Fruit fly (Drosophila melanogaster) whole organism, embryonic: ENCODE data around the gene CG6005.

ENCODE experiments used
- B-H2 ChIP-seq: fragments of 200-800 bp; sonication (Bioruptor generic); optimal IDR thresholded peaks from 2 replicates; lab custom pipeline; 2018; ENCODE audit warnings: missing biosample characterization, mild to moderate bottlenecking, missing genetic modification characterization
- Bgb ChIP-seq: fragments of 200-800 bp; sonication (Bioruptor generic); IDR thresholded peaks from 2 replicates; pipeline ENCODE4 v1.3.6; 2022; ENCODE audit warnings: missing biosample characterization, missing genetic modification characterization; ENCODE audit not compliant: partially characterized antibody
- BtbVII ChIP-seq: fragments of 200-800 bp; sonication (Bioruptor generic); optimal IDR thresholded peaks from 3 replicates; lab custom pipeline; 2017; ENCODE audit warnings: missing biosample characterization, mild to moderate bottlenecking, missing genetic modification characterization
- C15 ChIP-seq: fragments of 200-800 bp; sonication (Bioruptor generic); IDR thresholded peaks from 3 replicates; pipeline ENCODE4 v1.3.6; 2022; ENCODE audit warnings: missing biosample characterization, missing genetic modification characterization
- CG10321 ChIP-seq: fragments of 200-800 bp; sonication (Bioruptor generic); IDR thresholded peaks from 2 replicates; pipeline ENCODE4 v1.3.6; 2022; ENCODE audit warnings: missing biosample characterization, missing genetic modification characterization
- CG10979 ChIP-seq: fragments of 200-800 bp; sonication (Bioruptor generic); optimal IDR thresholded peaks from 2 replicates; lab custom pipeline; 2018; ENCODE audit warnings: missing biosample characterization, mild to moderate bottlenecking, missing genetic modification characterization, moderate library complexity
- CG14441 ChIP-seq: fragments of 200-800 bp; sonication (Bioruptor generic); IDR thresholded peaks from 2 replicates; pipeline ENCODE4 v1.3.6; 2022; ENCODE audit warnings: missing biosample characterization, missing genetic modification characterization
- CG15073 ChIP-seq: fragments of 200-800 bp; sonication (Bioruptor generic); optimal IDR thresholded peaks from 2 replicates; lab custom pipeline; 2016; ENCODE audit warnings: missing biosample characterization, missing genetic modification characterization
- CG17328 ChIP-seq: fragments of 200-800 bp; sonication (Bioruptor generic); IDR thresholded peaks from 2 replicates; pipeline ENCODE4 v1.3.6; 2022; ENCODE audit warnings: missing biosample characterization, missing genetic modification characterization
- CG17612 ChIP-seq: fragments of 200-800 bp; sonication (Bioruptor generic); IDR thresholded peaks from 2 replicates; pipeline ENCODE4 v1.3.6; 2022; ENCODE audit warnings: missing biosample characterization, missing genetic modification characterization
- CG17912 ChIP-seq: fragments of 200-800 bp; sonication (Bioruptor generic); optimal IDR thresholded peaks from 2 replicates; lab custom pipeline; 2018; ENCODE audit warnings: missing biosample characterization, mild to moderate bottlenecking, missing genetic modification characterization
- CG18599 ChIP-seq: fragments of 200-800 bp; sonication (Bioruptor generic); optimal IDR thresholded peaks from 3 replicates; lab custom pipeline; 2017; ENCODE audit warnings: missing biosample characterization, missing genetic modification characterization, mild to moderate bottlenecking, moderate library complexity, missing genetic modification reagents
- CG18619 ChIP-seq: fragments of 200-800 bp; sonication (Bioruptor generic); optimal IDR thresholded peaks from 3 replicates; lab custom pipeline; 2017; ENCODE audit warnings: missing biosample characterization, mild to moderate bottlenecking, missing genetic modification characterization
- CG3281 ChIP-seq: fragments of 200-800 bp; sonication (Bioruptor generic); optimal IDR thresholded peaks from 3 replicates; lab custom pipeline; 2017; ENCODE audit warnings: missing biosample characterization, mild to moderate bottlenecking, missing genetic modification characterization
- CG3407 ChIP-seq: fragments of 200-800 bp; sonication (Bioruptor generic); optimal IDR thresholded peaks from 2 replicates; lab custom pipeline; 2018; ENCODE audit warnings: missing biosample characterization, mild to moderate bottlenecking, missing genetic modification characterization
- CG34376 ChIP-seq: fragments of 200-800 bp; sonication (Bioruptor generic); optimal IDR thresholded peaks from 2 replicates; lab custom pipeline; 2018; ENCODE audit warnings: missing biosample characterization, mild to moderate bottlenecking, missing genetic modification characterization
- CG34422 ChIP-seq: fragments of 200-800 bp; sonication (Bioruptor generic); IDR thresholded peaks from 3 replicates; pipeline ENCODE4 v1.3.6; 2022; ENCODE audit warnings: missing biosample characterization, missing genetic modification characterization
- CG5245 ChIP-seq: fragments of 200-800 bp; sonication (Bioruptor generic); optimal IDR thresholded peaks from 3 replicates; lab custom pipeline; 2016; ENCODE audit warnings: missing biosample characterization, missing genetic modification characterization
- CG6175 ChIP-seq: fragments of 200-800 bp; sonication (Bioruptor generic); IDR thresholded peaks from 3 replicates; pipeline ENCODE4 v1.3.6; 2022; ENCODE audit warnings: missing biosample characterization, missing genetic modification characterization
- CG7745 ChIP-seq: fragments of 200-800 bp; sonication (Bioruptor generic); optimal IDR thresholded peaks from 2 replicates; lab custom pipeline; 2018; ENCODE audit warnings: missing biosample characterization, mild to moderate bottlenecking, missing genetic modification characterization, moderate library complexity
- Dad ChIP-seq: fragments of 200-800 bp; sonication (Bioruptor generic); optimal IDR thresholded peaks from 3 replicates; lab custom pipeline; 2016; ENCODE audit warnings: missing biosample characterization, missing genetic modification characterization
- E2f2 ChIP-seq: fragments of 200-800 bp; sonication (Bioruptor generic); IDR thresholded peaks from 2 replicates; pipeline ENCODE4 v1.3.6; 2022; ENCODE audit warnings: missing biosample characterization, missing genetic modification characterization
- Elba2 ChIP-seq: fragments of 200-800 bp; sonication (Bioruptor generic); optimal IDR thresholded peaks from 3 replicates; lab custom pipeline; 2016; ENCODE audit warnings: missing biosample characterization, missing genetic modification characterization
- GATAe ChIP-seq: fragments of 200-800 bp; sonication (Bioruptor generic); conservative IDR thresholded peaks from 2 replicates; pipeline ENCODE4 v1.3.6; 2022; ENCODE audit warnings: missing biosample characterization, missing genetic modification characterization
- Gug ChIP-seq: fragments of 200-800 bp; sonication (Bioruptor generic); IDR thresholded peaks from 4 replicates; pipeline ENCODE4 v1.3.6; 2022; ENCODE audit warnings: missing biosample characterization, missing genetic modification characterization
- HLH4C ChIP-seq: fragments of 200-800 bp; sonication (Bioruptor generic); IDR thresholded peaks from 3 replicates; pipeline ENCODE4 v1.3.6; 2022; ENCODE audit warnings: missing biosample characterization, missing genetic modification characterization; ENCODE audit not compliant: partially characterized antibody
- NK7.1 ChIP-seq: fragments of 200-800 bp; sonication (Bioruptor generic); optimal IDR thresholded peaks from 3 replicates; lab custom pipeline; 2016; ENCODE audit warnings: missing biosample characterization, missing genetic modification characterization
- Opbp ChIP-seq: fragments of 200-800 bp; sonication (Bioruptor generic); IDR thresholded peaks from 3 replicates; pipeline ENCODE4 v1.3.6; 2022; ENCODE audit warnings: missing biosample characterization, missing genetic modification characterization; ENCODE audit not compliant: partially characterized antibody
- aop ChIP-seq: fragments of 200-800 bp; sonication (Bioruptor generic); IDR thresholded peaks from 2 replicates; pipeline ENCODE4 v1.3.6; 2022; ENCODE audit warnings: missing biosample characterization, missing genetic modification characterization
- bab2 ChIP-seq: fragments of 200-800 bp; sonication (Bioruptor generic); optimal IDR thresholded peaks from 2 replicates; lab custom pipeline; 2016; ENCODE audit warnings: missing biosample characterization, missing genetic modification characterization
- btn ChIP-seq: fragments of 200-800 bp; sonication (Bioruptor generic); optimal IDR thresholded peaks from 2 replicates; lab custom pipeline; 2016; ENCODE audit warnings: missing biosample characterization, missing genetic modification characterization
- chn ChIP-seq: fragments of 200-800 bp; sonication (Bioruptor generic); optimal IDR thresholded peaks from 2 replicates; lab custom pipeline; 2016; ENCODE audit warnings: missing biosample characterization, missing genetic modification characterization
- crp ChIP-seq, 2 experiments: fragments of 200-800 bp; sonication (Bioruptor generic); optimal IDR thresholded peaks; 2 replicates in 1 of 2; 3 replicates in 1 of 2; lab custom pipeline; 2017; ENCODE audit warnings: missing biosample characterization in 2 of 2, missing genetic modification characterization in 2 of 2, mild to moderate bottlenecking in 1 of 2, moderate library complexity in 1 of 2
- da ChIP-seq: fragments of 200-800 bp; sonication (Bioruptor generic); optimal IDR thresholded peaks from 2 replicates; lab custom pipeline; 2016; ENCODE audit warnings: missing biosample characterization, missing genetic modification characterization
- dm ChIP-seq: fragments of 200-800 bp; sonication (Bioruptor generic); optimal IDR thresholded peaks from 3 replicates; lab custom pipeline; 2016; ENCODE audit warnings: missing biosample characterization, missing genetic modification characterization
- dpn ChIP-seq, 2 experiments: fragments of 200-800 bp; sonication (Bioruptor generic); optimal IDR thresholded peaks; 3 replicates each; lab custom pipeline; 2016; ENCODE audit warnings: missing biosample characterization in 2 of 2, missing genetic modification characterization in 2 of 2
- ems ChIP-seq: fragments of 200-800 bp; sonication (Bioruptor generic); optimal IDR thresholded peaks from 3 replicates; lab custom pipeline; 2016; ENCODE audit warnings: missing biosample characterization, missing genetic modification characterization
- exex ChIP-seq: fragments of 200-800 bp; sonication (Bioruptor generic); optimal IDR thresholded peaks from 4 replicates; lab custom pipeline; 2018; ENCODE audit warnings: missing biosample characterization, mild to moderate bottlenecking, missing genetic modification characterization, moderate library complexity
- grn ChIP-seq: fragments of 200-800 bp; sonication (Bioruptor generic); optimal IDR thresholded peaks from 3 replicates; lab custom pipeline; 2017; ENCODE audit warnings: missing biosample characterization, missing genetic modification characterization
- ind ChIP-seq: fragments of 200-800 bp; sonication (Bioruptor generic); optimal IDR thresholded peaks from 3 replicates; lab custom pipeline; 2016; ENCODE audit warnings: missing biosample characterization, missing genetic modification characterization
- insv ChIP-seq, 2 experiments: fragments of 200-800 bp; sonication (Bioruptor generic); optimal IDR thresholded peaks; 3 replicates each; lab custom pipeline; 2016 to 2018; ENCODE audit warnings: missing biosample characterization in 2 of 2, missing genetic modification characterization in 2 of 2
- jigr1 ChIP-seq: fragments of 200-800 bp; sonication (Bioruptor generic); IDR thresholded peaks from 3 replicates; pipeline ENCODE4 v1.3.6; 2022; ENCODE audit warnings: missing biosample characterization, missing genetic modification characterization
- nmo ChIP-seq: fragments of 200-800 bp; sonication (Bioruptor generic); optimal IDR thresholded peaks from 2 replicates; lab custom pipeline; 2018; ENCODE audit warnings: missing biosample characterization, mild to moderate bottlenecking, missing genetic modification characterization, moderate library complexity
- pb ChIP-seq: fragments of 200-800 bp; sonication (Bioruptor generic); optimal IDR thresholded peaks from 3 replicates; lab custom pipeline; 2016; ENCODE audit warnings: missing biosample characterization, missing genetic modification characterization
- pros ChIP-seq: fragments of 200-800 bp; sonication (Bioruptor generic); optimal IDR thresholded peaks from 3 replicates; lab custom pipeline; 2019; ENCODE audit warnings: missing biosample characterization, mild to moderate bottlenecking, missing genetic modification characterization, moderate library complexity
- ranshi ChIP-seq: fragments of 200-800 bp; sonication (Bioruptor generic); IDR thresholded peaks from 2 replicates; pipeline ENCODE4 v1.3.6; 2022; ENCODE audit warnings: missing biosample characterization, missing genetic modification characterization
- ro ChIP-seq: fragments of 200-800 bp; sonication (Bioruptor generic); IDR thresholded peaks from 2 replicates; pipeline ENCODE4 v1.3.6; 2022; ENCODE audit warnings: missing biosample characterization, missing genetic modification characterization
- sens-2 ChIP-seq: fragments of 200-800 bp; sonication (Bioruptor generic); IDR thresholded peaks from 2 replicates; pipeline ENCODE4 v1.3.6; 2022; ENCODE audit warnings: missing biosample characterization, missing genetic modification characterization
- vfl ChIP-seq: fragments of 200-800 bp; sonication (Bioruptor generic); optimal IDR thresholded peaks from 2 replicates; lab custom pipeline; 2016; ENCODE audit warnings: missing biosample characterization, missing genetic modification characterization
- z ChIP-seq: fragments of 200-800 bp; sonication (Bioruptor generic); IDR thresholded peaks from 3 replicates; pipeline ENCODE4 v1.3.6; 2022; ENCODE audit warnings: missing biosample characterization, missing genetic modification characterization
- zfh2 ChIP-seq: fragments of 200-800 bp; sonication (Bioruptor generic); optimal IDR thresholded peaks from 2 replicates; lab custom pipeline; 2016; ENCODE audit warnings: missing biosample characterization, missing genetic modification characterization

Gene CG6005

DNA sequence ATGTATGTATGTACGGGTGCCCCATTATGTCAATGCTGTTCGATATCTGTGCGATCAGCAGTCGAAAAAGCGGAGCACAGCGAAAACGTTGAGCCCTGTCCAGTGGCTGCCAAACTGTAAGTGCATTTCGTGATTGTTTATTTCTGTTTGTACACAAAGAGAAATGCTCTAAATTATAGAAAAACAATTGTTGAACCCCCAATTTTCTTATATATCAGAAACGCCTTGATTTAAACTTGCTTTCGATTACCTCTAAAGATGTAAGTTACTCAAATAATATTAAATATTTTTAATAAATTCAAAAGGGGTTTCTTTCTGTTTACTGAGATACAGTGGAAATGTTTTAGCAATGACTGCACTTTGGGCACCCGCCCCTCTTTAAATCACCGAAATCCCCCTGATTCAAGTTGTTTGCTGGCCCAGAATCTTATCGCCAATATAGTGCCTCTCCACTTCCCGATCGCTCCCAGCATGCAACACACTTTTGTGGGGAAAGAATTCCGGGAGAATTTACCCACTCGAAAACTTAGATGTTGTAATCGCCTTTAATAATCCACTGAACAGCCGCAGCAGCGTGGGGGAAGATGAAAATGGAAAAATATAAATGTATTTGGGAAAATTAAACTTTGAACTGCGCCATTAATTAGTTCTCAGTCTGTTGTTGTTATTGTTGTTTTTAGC, 8.9 kb downstream of the CG6005 start (continued):
- TF ChIP-seq dpn (GFP tag; optimal IDR thresholded peaks at IDR 0.05; lab: Kevin White, UChicago), result peak in 1 of 2 experiments; percentile 16
- TF ChIP-seq CG14441 (GFP tag; lab: Robert Waterston, UW), result no peak
- no peak for TF ChIP-seq Bgb (GFP tag; lab: Robert Waterston, UW)
- TF ChIP-seq aop (GFP tag; lab: Robert Waterston, UW), result no peak
- no peak for TF ChIP-seq pb (GFP tag; lab: Kevin White, UChicago)
- no peak for TF ChIP-seq zfh2 (GFP tag; lab: Kevin White, UChicago)
- no peak for TF ChIP-seq Elba2 (GFP tag; lab: Kevin White, UChicago)
- TF ChIP-seq ro (GFP tag; lab: Robert Waterston, UW), result no peak
- TF ChIP-seq chn (GFP tag; lab: Kevin White, UChicago), result no peak
- no peak for TF ChIP-seq btn (GFP tag; lab: Kevin White, UChicago)
- no peak for TF ChIP-seq da
- no peak for TF ChIP-seq insv (GFP tag; optimal IDR thresholded peaks at IDR 0.05; lab: Kevin White, UChicago)
- TF ChIP-seq CG3281 (GFP tag; lab: Kevin White, UChicago), result no peak
- TF ChIP-seq CG34376 (GFP tag; lab: Kevin White, UChicago), result no peak
- TF ChIP-seq NK7.1, result no peak
- TF ChIP-seq CG5245, result peak; percentile 2
- TF ChIP-seq CG17328 (GFP tag; lab: Robert Waterston, UW), result peak; percentile 41; the same call in 1 of the 2 replicates
- TF ChIP-seq ind (GFP tag; lab: Kevin White, UChicago), result no peak
- peak; percentile 30; the same call in 1 of the 2 replicates for TF ChIP-seq E2f2 (GFP tag; lab: Robert Waterston, UW)
- 0 out of 3 replicates have a peak, but pooled peaks have one; percentile 11 for TF ChIP-seq CG34422
- peak; percentile 24 for TF ChIP-seq CG18599 (GFP tag; lab: Kevin White, UChicago)
- no peak for TF ChIP-seq CG15073 (GFP tag; lab: Kevin White, UChicago)
- no peak for TF ChIP-seq HLH4C (GFP tag; lab: Robert Waterston, UW)
- TF ChIP-seq jigr1, result no peak
- TF ChIP-seq C15 (GFP tag; lab: Robert Waterston, UW), result no peak
- TF ChIP-seq bab2 (GFP tag; lab: Kevin White, UChicago), result no peak
- TF ChIP-seq BtbVII (GFP tag; lab: Kevin White, UChicago), result no peak
- peak; percentile 69 for TF ChIP-seq nmo (GFP tag; lab: Kevin White, UChicago)
- TF ChIP-seq pros (GFP tag; lab: Kevin White, UChicago), result no peak
- no peak for TF ChIP-seq Opbp
- TF ChIP-seq ranshi, result no peak
- TF ChIP-seq CG3407 (GFP tag; lab: Kevin White, UChicago), result peak; percentile 9
- no peak for TF ChIP-seq CG6175 (GFP tag; lab: Robert Waterston, UW)
- no peak for TF ChIP-seq sens-2
- no peak for TF ChIP-seq CG10321 (GFP tag; lab: Robert Waterston, UW)
- TF ChIP-seq CG17912 (GFP tag; lab: Kevin White, UChicago), result no peak
- no peak for TF ChIP-seq exex (tag; lab: Kevin White, UChicago)
- TF ChIP-seq dm (GFP tag; lab: Kevin White, UChicago), result no peak
- TF ChIP-seq grn (GFP tag; lab: Kevin White, UChicago), result no peak
- no peak for TF ChIP-seq crp (GFP tag; optimal IDR thresholded peaks at IDR 0.05; lab: Kevin White, UChicago)
- no peak for TF ChIP-seq ems
- no peak for TF ChIP-seq vfl (GFP tag; lab: Kevin White, UChicago)
- TF ChIP-seq Dad (GFP tag; lab: Kevin White, UChicago), result no peak
- 0 out of 3 replicates have a peak, but pooled peaks have one; percentile 30 for TF ChIP-seq z
- no peak for TF ChIP-seq CG17612 (GFP tag; lab: Robert Waterston, UW)
- no peak for TF ChIP-seq Gug (GFP tag; lab: Robert Waterston, UW)
- no peak for TF ChIP-seq B-H2 (GFP tag; lab: Kevin White, UChicago)
- TF ChIP-seq CG7745 (tag; lab: Kevin White, UChicago), result peak; percentile 73
- TF ChIP-seq CG10979, result peak; percentile 71
- TF ChIP-seq CG18619 (GFP tag; lab: Kevin White, UChicago), result no peak
- no peak for TF ChIP-seq GATAe (GFP tag; lab: Robert Waterston, UW)
